Fruit fly (Drosophila melanogaster) whole organism, embryonic: Measurements from ENCODE around the gene CG45066.

Experiments used
- BtbVII ChIP-seq: fragments of 200-800 bp; sonication (Bioruptor generic); optimal IDR thresholded peaks from 3 replicates; lab custom pipeline; 2017; ENCODE audit warnings: missing biosample characterization, mild to moderate bottlenecking, missing genetic modification characterization
- CG10321 ChIP-seq: fragments of 200-800 bp; sonication (Bioruptor generic); IDR thresholded peaks from 2 replicates; pipeline ENCODE4 v1.3.6; 2022; ENCODE audit warnings: missing biosample characterization, missing genetic modification characterization
- CG10543 ChIP-seq: fragments of 200-800 bp; sonication (Bioruptor generic); optimal IDR thresholded peaks from 3 replicates; lab custom pipeline; 2017; ENCODE audit warnings: missing biosample characterization, mild to moderate bottlenecking, missing genetic modification characterization, moderate library complexity
- CG11560 ChIP-seq: fragments of 200-800 bp; sonication (Bioruptor generic); IDR thresholded peaks from 3 replicates; pipeline ENCODE4 v1.3.6; 2022; ENCODE audit warnings: missing biosample characterization, missing genetic modification characterization
- CG12219 ChIP-seq: fragments of 200-800 bp; sonication (Bioruptor generic); optimal IDR thresholded peaks from 3 replicates; lab custom pipeline; 2018; ENCODE audit warnings: missing biosample characterization, mild to moderate bottlenecking, missing genetic modification characterization
- CG13296 ChIP-seq: fragments of 200-800 bp; sonication (Bioruptor generic); optimal IDR thresholded peaks from 3 replicates; lab custom pipeline; 2018; ENCODE audit warnings: missing biosample characterization, mild to moderate bottlenecking, missing genetic modification characterization
- CG13624 ChIP-seq: fragments of 200-800 bp; sonication (Bioruptor generic); optimal IDR thresholded peaks from 2 replicates; lab custom pipeline; 2016; ENCODE audit warnings: missing biosample characterization, missing genetic modification characterization
- CG1603 ChIP-seq: fragments of 200-800 bp; sonication (Bioruptor generic); optimal IDR thresholded peaks from 2 replicates; lab custom pipeline; 2019; ENCODE audit warnings: missing biosample characterization, mild to moderate bottlenecking, missing genetic modification characterization, moderate library complexity
- CG16815 ChIP-seq: fragments of 200-800 bp; sonication (Bioruptor generic); optimal IDR thresholded peaks from 3 replicates; lab custom pipeline; 2017; ENCODE audit warnings: missing biosample characterization, mild to moderate bottlenecking, missing genetic modification characterization
- CG17912 ChIP-seq: fragments of 200-800 bp; sonication (Bioruptor generic); optimal IDR thresholded peaks from 2 replicates; lab custom pipeline; 2018; ENCODE audit warnings: missing biosample characterization, mild to moderate bottlenecking, missing genetic modification characterization
- CG18011 ChIP-seq: fragments of 200-800 bp; sonication (Bioruptor generic); optimal IDR thresholded peaks from 2 replicates; lab custom pipeline; 2017; ENCODE audit warnings: missing biosample characterization, missing genetic modification characterization, mild to moderate bottlenecking, moderate library complexity, missing genotype
- CG18476 ChIP-seq: fragments of 200-800 bp; sonication (Bioruptor generic); optimal IDR thresholded peaks from 2 replicates; lab custom pipeline; 2016; ENCODE audit warnings: missing biosample characterization, mild to moderate bottlenecking, missing genetic modification characterization
- CG18619 ChIP-seq: fragments of 200-800 bp; sonication (Bioruptor generic); optimal IDR thresholded peaks from 3 replicates; lab custom pipeline; 2017; ENCODE audit warnings: missing biosample characterization, mild to moderate bottlenecking, missing genetic modification characterization
- CG2202 ChIP-seq: fragments of 200-800 bp; sonication (Bioruptor generic); optimal IDR thresholded peaks from 2 replicates; lab custom pipeline; 2018; ENCODE audit warnings: missing biosample characterization, mild to moderate bottlenecking, missing genetic modification characterization
- CG4282 ChIP-seq: fragments of 200-800 bp; sonication (Bioruptor generic); optimal IDR thresholded peaks from 2 replicates; lab custom pipeline; 2016; ENCODE audit warnings: missing biosample characterization, missing genetic modification characterization
- CG4360 ChIP-seq: fragments of 200-800 bp; sonication (Bioruptor generic); IDR thresholded peaks from 2 replicates; pipeline ENCODE4 v1.3.6; 2022; ENCODE audit warnings: missing biosample characterization, missing genetic modification characterization
- CG6272 ChIP-seq: fragments of 200-800 bp; sonication (Bioruptor generic); IDR thresholded peaks from 2 replicates; pipeline ENCODE4 v1.3.6; 2022; ENCODE audit warnings: missing biosample characterization, missing genetic modification characterization
- CG8281 ChIP-seq: fragments of 200-800 bp; sonication (Bioruptor generic); optimal IDR thresholded peaks from 2 replicates; lab custom pipeline; 2018; ENCODE audit warnings: missing biosample characterization, mild to moderate bottlenecking, missing genetic modification characterization, moderate library complexity
- CG9437 ChIP-seq: fragments of 200-800 bp; sonication (Bioruptor generic); optimal IDR thresholded peaks from 2 replicates; lab custom pipeline; 2018; ENCODE audit warnings: missing biosample characterization, mild to moderate bottlenecking, missing genetic modification characterization
- D19A ChIP-seq: fragments of 200-800 bp; optimal IDR thresholded peaks from 3 replicates; lab custom pipeline; 2019; ENCODE audit warnings: missing biosample characterization, mild to moderate bottlenecking, missing genetic modification characterization, moderate library complexity
- Ets65A ChIP-seq: fragments of 200-800 bp; sonication (Bioruptor generic); peaks from one replicate; lab custom pipeline; 2016; ENCODE audit warnings: missing biosample characterization, missing genetic modification characterization
- NC2β ChIP-seq: fragments of 200-800 bp; sonication (Bioruptor generic); optimal IDR thresholded peaks from 2 replicates; lab custom pipeline; 2016; ENCODE audit warnings: missing biosample characterization, missing genetic modification characterization
- Nf-YC ChIP-seq: fragments of 200-800 bp; optimal IDR thresholded peaks from 3 replicates; lab custom pipeline; 2019; ENCODE audit warnings: missing biosample characterization, mild to moderate bottlenecking, missing genetic modification characterization, moderate library complexity
- Scr ChIP-seq: fragments of 200-800 bp; sonication (Bioruptor generic); IDR thresholded peaks from 2 replicates; pipeline ENCODE4 v1.3.6; 2022; ENCODE audit warnings: missing biosample characterization, missing genetic modification characterization; ENCODE audit not compliant: partially characterized antibody
- Side ChIP-seq: fragments of 200-800 bp; sonication (Bioruptor generic); optimal IDR thresholded peaks from 2 replicates; lab custom pipeline; 2016; ENCODE audit warnings: missing biosample characterization, missing genetic modification characterization
- Six4 ChIP-seq: fragments of 200-800 bp; sonication (Bioruptor generic); optimal IDR thresholded peaks from 2 replicates; lab custom pipeline; 2016; ENCODE audit warnings: missing biosample characterization, missing genetic modification characterization
- Sox100B ChIP-seq: fragments of 200-800 bp; sonication (Bioruptor generic); optimal IDR thresholded peaks from 3 replicates; lab custom pipeline; 2018; ENCODE audit warnings: missing biosample characterization, mild to moderate bottlenecking, missing genetic modification characterization
- Taf1 ChIP-seq: fragments of 200-800 bp; sonication (Bioruptor generic); IDR thresholded peaks from 2 replicates; pipeline ENCODE4 v1.3.6; 2022; ENCODE audit warnings: missing biosample characterization, missing genetic modification characterization
- ato ChIP-seq: fragments of 200-800 bp; sonication (Bioruptor generic); IDR thresholded peaks from 2 replicates; pipeline ENCODE4 v1.3.6; 2022; ENCODE audit warnings: missing biosample characterization, missing genetic modification characterization; ENCODE audit not compliant: partially characterized antibody
- bbx ChIP-seq: fragments of 200-800 bp; sonication (Bioruptor generic); IDR thresholded peaks from 2 replicates; pipeline ENCODE4 v1.3.6; 2022; ENCODE audit warnings: missing biosample characterization, missing genetic modification characterization; ENCODE audit not compliant: partially characterized antibody
- cg ChIP-seq: fragments of 200-800 bp; sonication (Bioruptor generic); optimal IDR thresholded peaks from 3 replicates; lab custom pipeline; 2019; ENCODE audit warnings: missing biosample characterization, mild to moderate bottlenecking, missing genetic modification characterization, moderate library complexity
- corto ChIP-seq: fragments of 200-800 bp; sonication (Bioruptor generic); optimal IDR thresholded peaks from 2 replicates; lab custom pipeline; 2016; ENCODE audit warnings: missing biosample characterization, mild to moderate bottlenecking, missing genetic modification characterization, moderate library complexity
- dan ChIP-seq: fragments of 200-800 bp; sonication (Bioruptor generic); IDR thresholded peaks from 2 replicates; pipeline ENCODE4 v1.3.6; 2022; ENCODE audit warnings: missing biosample characterization, missing genetic modification characterization
- dmrt99B ChIP-seq: fragments of 200-800 bp; sonication (Bioruptor generic); optimal IDR thresholded peaks from 2 replicates; lab custom pipeline; 2018; ENCODE audit warnings: missing biosample characterization, mild to moderate bottlenecking, missing genetic modification characterization, moderate library complexity
- fu2 ChIP-seq: fragments of 200-800 bp; sonication (Bioruptor generic); optimal IDR thresholded peaks from 2 replicates; lab custom pipeline; 2016; ENCODE audit warnings: missing biosample characterization, missing genetic modification characterization
- grau ChIP-seq: fragments of 200-800 bp; optimal IDR thresholded peaks from 3 replicates; lab custom pipeline; 2019; ENCODE audit warnings: missing biosample characterization, mild to moderate bottlenecking, missing genetic modification characterization, moderate library complexity
- h ChIP-seq: fragments of >200 bp; optimal IDR thresholded peaks from 2 replicates; lab custom pipeline; 2017
- lola ChIP-seq, 3 experiments: fragments of >200 bp in 2 of 3; fragments of 200-800 bp in 1 of 3; sonication (Bioruptor generic) in 1 of 3; optimal IDR thresholded peaks; 2 replicates each; lab custom pipeline; 2017 to 2019; ENCODE audit warnings: missing biosample characterization in 3 of 3, missing genetic modification characterization in 3 of 3, mild to moderate bottlenecking in 1 of 3, moderate library complexity in 1 of 3
- p53 ChIP-seq: fragments of 200-800 bp; sonication (Bioruptor generic); optimal IDR thresholded peaks from 2 replicates; lab custom pipeline; 2016; ENCODE audit warnings: missing biosample characterization, missing genetic modification characterization
- peb ChIP-seq: fragments of 200-800 bp; sonication (Bioruptor generic); IDR thresholded peaks from 2 replicates; pipeline ENCODE4 v1.3.6; 2022; ENCODE audit warnings: missing biosample characterization, missing genetic modification characterization
- phol ChIP-seq: fragments of 200-800 bp; sonication (Bioruptor generic); optimal IDR thresholded peaks from 3 replicates; lab custom pipeline; 2018; ENCODE audit warnings: missing biosample characterization, mild to moderate bottlenecking, missing genetic modification characterization, moderate library complexity
- sens ChIP-seq: fragments of 200-800 bp; sonication (Bioruptor generic); peaks from one replicate; lab custom pipeline; 2016; ENCODE audit warnings: missing biosample characterization, missing genetic modification characterization
- shn ChIP-seq: fragments of 200-800 bp; sonication (Bioruptor generic); optimal IDR thresholded peaks from 3 replicates; lab custom pipeline; 2016; ENCODE audit warnings: missing biosample characterization, missing genetic modification characterization
- sim ChIP-seq: fragments of 200-800 bp; sonication (Bioruptor generic); IDR thresholded peaks from 2 replicates; pipeline ENCODE4 v1.3.6; 2022; ENCODE audit warnings: missing biosample characterization, missing genetic modification characterization
- sisA ChIP-seq: fragments of 200-800 bp; sonication (Bioruptor generic); IDR thresholded peaks from 2 replicates; pipeline ENCODE4 v1.3.6; 2022; ENCODE audit warnings: missing biosample characterization, missing genetic modification characterization

Gene CG45066

DNA sequence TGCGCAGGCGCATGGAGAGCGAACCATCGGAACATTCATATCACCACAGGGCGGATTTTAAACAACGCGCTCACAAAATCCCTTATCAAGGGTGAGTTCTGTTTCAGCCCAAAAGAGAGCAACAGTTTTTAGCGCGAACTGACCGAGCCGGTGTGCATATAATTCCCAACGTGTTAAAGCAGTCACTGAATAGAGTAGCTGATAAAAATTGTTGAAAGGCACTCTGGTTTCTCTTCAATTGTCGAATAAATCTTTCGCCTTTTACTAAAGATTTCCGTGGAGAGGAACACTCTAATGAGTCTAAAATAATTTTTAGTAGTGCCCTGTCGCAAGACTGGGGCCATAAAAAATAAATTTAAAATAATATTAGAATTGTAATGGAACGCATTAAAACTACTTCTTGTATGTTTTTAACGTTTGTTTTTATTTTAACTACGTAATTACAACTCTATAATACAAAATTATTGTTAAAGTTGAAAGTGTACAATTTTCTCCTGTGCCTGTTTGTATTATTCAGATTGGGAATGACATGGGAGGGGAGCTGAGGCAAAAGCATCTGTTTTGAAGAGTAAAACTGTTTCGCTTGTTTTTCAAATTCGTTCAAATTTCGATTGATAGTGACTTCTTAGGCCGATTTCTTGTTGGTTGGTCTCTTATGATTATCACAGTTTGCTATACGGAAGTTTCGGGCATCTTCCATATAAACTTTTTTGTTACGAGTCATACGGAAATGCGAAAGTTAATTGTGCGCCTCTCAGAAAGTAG lies 20.3 kb downstream of the CG45066 start (continued):
- peak; percentile 55; the same call in 1 of the 2 replicates for TF ChIP-seq ato (GFP tag; lab: Robert Waterston, UW)
- TF ChIP-seq CG11560: no peak
- TF ChIP-seq Ets65A (GFP tag; lab: Kevin White, UChicago): no peak
- no peak for TF ChIP-seq CG10543 (GFP tag; lab: Kevin White, UChicago)
- no peak for TF ChIP-seq CG9437
- TF ChIP-seq bbx: peak; percentile 70; the same call in 1 of the 2 replicates
- no peak for TF ChIP-seq Nf-YC (tag; lab: Kevin White, UChicago)
- TF ChIP-seq, all 482 proteins: peak for 223

DNA sequence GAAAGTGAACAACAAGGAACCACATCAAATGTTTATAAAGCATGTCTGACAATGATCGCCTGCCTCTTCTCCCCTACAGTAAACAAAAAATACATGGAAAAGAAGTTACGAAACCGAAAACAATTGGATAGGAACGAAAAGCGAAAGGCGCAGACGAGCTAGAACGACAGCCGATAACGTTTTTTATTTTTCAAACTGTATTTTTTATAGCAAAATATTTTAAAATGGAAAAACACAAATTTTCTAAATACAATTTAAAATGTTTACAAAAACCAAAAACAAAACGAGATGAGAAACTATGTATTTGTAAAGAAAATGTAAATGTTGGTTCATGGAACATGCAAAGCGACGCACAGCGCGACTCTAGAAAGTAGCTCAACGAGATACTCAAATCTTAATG lies 22.0 kb downstream of the CG45066 start:
- no peak for TF ChIP-seq Side
- peak; percentile 59 for TF ChIP-seq sens (GFP tag; lab: Kevin White, UChicago)

DNA sequence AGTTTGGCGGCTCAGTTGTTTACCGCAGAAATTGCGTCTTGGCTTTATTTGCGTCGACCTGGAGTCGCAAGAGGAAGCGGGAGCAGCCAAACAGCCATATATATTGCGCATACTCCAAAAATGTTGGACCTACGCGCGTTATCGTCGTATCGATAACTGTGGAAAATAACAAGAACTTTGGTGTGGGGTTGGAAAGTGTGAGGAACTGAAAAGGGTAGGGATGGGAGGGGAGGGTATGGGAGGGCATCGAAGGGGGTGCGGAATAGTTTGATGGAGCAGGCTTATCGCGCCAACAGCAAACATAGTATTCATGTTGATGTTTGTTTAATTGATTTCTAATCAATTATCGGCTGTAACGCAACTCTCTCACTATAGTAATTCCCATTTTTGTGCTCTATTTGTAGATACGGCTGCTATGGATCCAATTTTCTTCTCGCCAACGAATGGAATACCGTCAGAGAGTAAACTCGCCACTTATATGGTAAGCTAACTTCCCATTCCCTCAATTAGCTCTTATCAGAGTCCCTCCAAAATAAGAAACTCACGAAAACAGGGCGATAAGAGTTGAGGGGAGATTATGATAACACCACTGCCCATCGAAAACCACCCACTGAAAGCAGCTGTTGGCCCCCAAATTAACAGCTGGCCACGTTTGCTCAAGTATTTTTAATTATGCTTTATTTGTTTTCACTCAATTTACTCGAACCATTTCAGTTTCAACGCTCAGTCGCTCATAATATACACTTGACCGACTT lies 27.5 kb downstream of the CG45066 start:
- peak; percentile 91 for TF ChIP-seq CG13624 (GFP tag; lab: Kevin White, UChicago)
- no peak for TF ChIP-seq peb
- peak in 1 of 3 experiments; percentile 30 for TF ChIP-seq lola (GFP tag; optimal IDR thresholded peaks at IDR 0.05; lab: Kevin White, UChicago)
- TF ChIP-seq sisA (GFP tag; lab: Robert Waterston, UW): no peak
- TF ChIP-seq p53 (GFP tag; lab: Kevin White, UChicago): no peak
- TF ChIP-seq shn (GFP tag; lab: Kevin White, UChicago): no peak
- peak; percentile 29 for TF ChIP-seq CG8281 (tag; lab: Kevin White, UChicago)
- no peak for TF ChIP-seq CG6272
- TF ChIP-seq dmrt99B (tag; lab: Kevin White, UChicago): no peak
- peak; percentile 16 for TF ChIP-seq CG13296 (GFP tag; lab: Kevin White, UChicago)
- TF ChIP-seq CG18011 (GFP tag; lab: Kevin White, UChicago): no peak
- peak; percentile 45 for TF ChIP-seq Sox100B (GFP tag; lab: Kevin White, UChicago)
- peak; percentile 53; the same call in 1 of the 2 replicates for TF ChIP-seq CG4360 (GFP tag; lab: Robert Waterston, UW)
- no peak for TF ChIP-seq phol (tag; lab: Kevin White, UChicago)
- no peak for TF ChIP-seq sim (GFP tag; lab: Robert Waterston, UW)
- peak; percentile 36 for TF ChIP-seq NC2β (GFP tag; lab: Kevin White, UChicago)
- TF ChIP-seq corto (GFP tag; lab: Kevin White, UChicago): no peak
- peak; percentile 85 for TF ChIP-seq CG2202 (tag; lab: Kevin White, UChicago)
- TF ChIP-seq grau: peak; percentile 19
- TF ChIP-seq CG17912 (GFP tag; lab: Kevin White, UChicago): no peak
- TF ChIP-seq CG12219 (GFP tag; lab: Kevin White, UChicago): peak; percentile 8
- TF ChIP-seq cg (GFP tag; lab: Kevin White, UChicago): no peak
- no peak for TF ChIP-seq dan (GFP tag; lab: Robert Waterston, UW)
- no peak for TF ChIP-seq CG4282 (GFP tag; lab: Kevin White, UChicago)
- TF ChIP-seq Scr (GFP tag; lab: Robert Waterston, UW): no peak
- TF ChIP-seq Six4 (GFP tag; lab: Kevin White, UChicago): peak; percentile 63
- no peak for TF ChIP-seq CG10321
- TF ChIP-seq CG1603 (tag; lab: Kevin White, UChicago): peak; percentile 69
- no peak for TF ChIP-seq CG18476 (GFP tag; lab: Kevin White, UChicago)
- no peak for TF ChIP-seq CG16815 (GFP tag; lab: Kevin White, UChicago)
- TF ChIP-seq fu2 (GFP tag; lab: Kevin White, UChicago): no peak
- peak; percentile 15 for TF ChIP-seq CG18619 (GFP tag; lab: Kevin White, UChicago)
- TF ChIP-seq h (lab: Kevin White, UChicago): no peak
- TF ChIP-seq BtbVII (GFP tag; lab: Kevin White, UChicago): peak; percentile 71
- no peak for TF ChIP-seq Taf1 (GFP tag; lab: Robert Waterston, UW)
- TF ChIP-seq D19A (tag; lab: Kevin White, UChicago): peak; percentile 23
